Worm (Caenorhabditis elegans) whole organism, early embryonic: ENCODE results near the gene tnt-2.

Source experiments
- B0310.2 ChIP-seq: sonication (generic microtip); optimal IDR thresholded peaks from 2 replicates; lab custom pipeline; 2016; ENCODE audit warnings: mild to moderate bottlenecking, missing genetic modification characterization, missing compliant biosample characterization
- aly-1 ChIP-seq: sonication (generic microtip); optimal IDR thresholded peaks from 2 replicates; lab custom pipeline; 2016; ENCODE audit warnings: missing genetic modification characterization, missing compliant biosample characterization
- ama-1 ChIP-seq: fragments of 150-350 bp; optimal IDR thresholded peaks from 2 replicates; lab custom pipeline; 2014
- ceh-36 ChIP-seq: sonication (generic microtip); optimal IDR thresholded peaks from 2 replicates; lab custom pipeline; 2016; ENCODE audit warnings: missing genetic modification characterization, inconsistent platforms, missing compliant biosample characterization
- flt-1 ChIP-seq: fragments of 200-800 bp; sonication (Bioruptor generic); IDR thresholded peaks from 2 replicates; pipeline ENCODE4 v1.3.6; 2022; ENCODE audit warnings: missing genetic modification characterization, missing compliant biosample characterization
- hnd-1 ChIP-seq: sonication (generic microtip); optimal IDR thresholded peaks from 2 replicates; lab custom pipeline; 2016; ENCODE audit warnings: missing genetic modification characterization, missing compliant biosample characterization
- sea-1 ChIP-seq: fragments of 200-800 bp; sonication (Bioruptor generic); conservative IDR thresholded peaks from 2 replicates; pipeline ENCODE4 v1.3.6; 2022; ENCODE audit warnings: missing genetic modification characterization, missing compliant biosample characterization

DNA sequence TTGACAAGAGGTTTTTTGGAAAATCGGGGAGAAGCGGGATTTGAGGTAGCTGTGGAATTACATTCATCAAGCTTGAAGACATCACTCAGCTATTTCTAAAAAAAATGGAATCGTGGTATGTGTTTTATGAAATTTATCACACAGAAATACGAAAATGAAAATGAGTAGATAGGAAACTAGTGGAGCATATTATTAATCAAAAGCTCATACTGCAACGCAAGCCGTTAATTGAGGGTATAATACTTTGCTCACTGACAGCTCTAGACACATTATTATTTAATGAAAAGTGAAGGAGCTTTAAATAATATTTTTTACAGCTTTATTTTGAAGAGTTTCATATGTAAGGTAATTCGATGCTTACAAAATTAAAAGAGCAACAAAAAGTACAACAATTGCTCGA is 19.5 kb upstream of the tnt-2 start, which contains the start of gene M02D8.7:
- no peak for TF ChIP-seq ama-1
- TF ChIP-seq hnd-1, result no peak
- no peak for TF ChIP-seq sea-1 (GFP tag; lab: Robert Waterston, UW)
- TF ChIP-seq aly-1, result no peak
- TF ChIP-seq flt-1, result no peak
- TF ChIP-seq B0310.2 (tag; lab: Kevin White, UChicago), result no peak
- TF ChIP-seq ceh-36 (tag; lab: Kevin White, UChicago), result no peak
